Worm (Caenorhabditis elegans) whole organism, mixed stage, embryonic: Measurements from ENCODE around the gene sdc-3.

Experiments used
- ceh-39 ChIP-seq: fragments of 150-350 bp; optimal IDR thresholded peaks from 2 replicates; lab custom pipeline; 2014; ENCODE audit warnings: missing biosample characterization, missing genetic modification characterization
- cnd-1 ChIP-seq: fragments of 200-800 bp; sonication (Bioruptor generic); optimal IDR thresholded peaks from 2 replicates; lab custom pipeline; 2018; ENCODE audit warnings: mild to moderate bottlenecking, missing genetic modification characterization, missing compliant biosample characterization
- elt-3 ChIP-seq: fragments of 150-350 bp; optimal IDR thresholded peaks from 2 replicates; lab custom pipeline; 2014; ENCODE audit warnings: missing biosample characterization, missing genetic modification characterization
- hlh-1 ChIP-seq: fragments of 150-350 bp; optimal IDR thresholded peaks from 2 replicates; lab custom pipeline; 2014; ENCODE audit warnings: missing biosample characterization, missing genetic modification reagents, missing genetic modification characterization
- lin-13 ChIP-seq: fragments of 150-350 bp; optimal IDR thresholded peaks from 2 replicates; lab custom pipeline; 2014; ENCODE audit warnings: missing biosample characterization, missing genetic modification characterization
- lin-32 ChIP-seq: fragments of 200-800 bp; sonication (Bioruptor generic); optimal IDR thresholded peaks from 2 replicates; lab custom pipeline; 2018; ENCODE audit warnings: mild to moderate bottlenecking, missing genetic modification characterization, missing compliant biosample characterization
- lsy-2 ChIP-seq: fragments of 150-350 bp; optimal IDR thresholded peaks from 2 replicates; lab custom pipeline; 2014; ENCODE audit warnings: missing biosample characterization, missing genetic modification characterization
- mep-1 ChIP-seq: fragments of 150-350 bp; optimal IDR thresholded peaks from 2 replicates; lab custom pipeline; 2017; ENCODE audit warnings: missing biosample characterization, missing genetic modification reagents, missing genetic modification characterization, inconsistent platforms
- nhr-237 ChIP-seq: fragments of 150-350 bp; optimal IDR thresholded peaks from 2 replicates; lab custom pipeline; 2014; ENCODE audit warnings: missing biosample characterization, missing genetic modification characterization
- pha-4 ChIP-seq: fragments of 150-350 bp; optimal IDR thresholded peaks from 2 replicates; lab custom pipeline; 2018; ENCODE audit warnings: missing biosample characterization, missing genetic modification reagents, missing genetic modification characterization
- snpc-4 ChIP-seq: fragments of 150-350 bp; optimal IDR thresholded peaks from 2 replicates; lab custom pipeline; 2014; ENCODE audit warnings: missing biosample characterization, missing genetic modification characterization
- unc-62 ChIP-seq: fragments of 150-350 bp; optimal IDR thresholded peaks from 2 replicates; lab custom pipeline; 2014; ENCODE audit warnings: missing biosample characterization, missing genetic modification reagents, missing genetic modification characterization

DNA sequence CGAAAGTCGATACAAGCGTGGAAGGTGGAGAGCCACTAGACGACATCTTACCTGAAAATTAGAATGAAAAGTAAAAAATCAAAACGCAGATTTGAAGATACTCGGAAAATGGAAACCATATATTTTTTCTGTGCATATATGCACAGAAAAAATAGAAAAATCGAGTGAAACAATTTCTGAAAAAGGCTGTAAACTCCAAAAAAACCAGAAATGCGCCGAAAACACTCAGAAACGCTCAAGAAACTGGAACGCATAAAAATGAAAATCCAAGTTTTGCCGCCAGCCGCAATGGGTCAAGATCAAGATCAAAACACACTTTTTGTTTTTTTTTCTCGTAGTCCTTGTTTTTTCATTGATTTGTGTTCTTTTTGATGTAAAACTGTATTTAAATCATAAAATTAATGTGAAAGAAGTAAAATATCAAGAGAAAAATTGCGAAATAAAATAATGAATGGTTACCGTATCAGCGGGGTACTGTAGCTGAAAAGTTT, 55.3 kb downstream of the sdc-3 start, which contains the start of gene T01C3.3:
- no peak for TF ChIP-seq pha-4 (tag; lab: Kevin White, UChicago)
- no peak for TF ChIP-seq elt-3 (tag; lab: Kevin White, UChicago)
- TF ChIP-seq lsy-2 (tag; lab: Kevin White, UChicago), result no peak
- TF ChIP-seq lin-13, result no peak
- no peak for TF ChIP-seq unc-62
- no peak for TF ChIP-seq snpc-4 (tag; lab: Kevin White, UChicago)
- TF ChIP-seq cnd-1 (tag; lab: Kevin White, UChicago), result no peak
- no peak for TF ChIP-seq hlh-1 (tag; lab: Kevin White, UChicago)
- TF ChIP-seq mep-1 (tag; lab: Kevin White, UChicago), result no peak
- no peak for TF ChIP-seq nhr-237 (tag; lab: Kevin White, UChicago)
- no peak for TF ChIP-seq lin-32 (GFP tag; lab: Kevin White, UChicago)
- no peak for TF ChIP-seq ceh-39 (tag; lab: Kevin White, UChicago)
